Worm (Caenorhabditis elegans): ENCODE measurements around the gene nth-1.

ce11 chrIII:4300989-4301498 lies 7.0 kb upstream of the nth-1 start, which contains the start of gene R10E4.11:
- no peak for TF ChIP-seq nhr-237 (tag; optimal IDR thresholded peaks at IDR 0.05)
- no peak for TF ChIP-seq ama-1 (optimal IDR thresholded peaks at IDR 0.05)
- TF ChIP-seq ceh-82 (tag; optimal IDR thresholded peaks at IDR 0.05), result no peak
- no peak for TF ChIP-seq nfya-1 (tag; optimal IDR thresholded peaks at IDR 0.05; ENCODE audit: insufficient read depth)
- no peak for TF ChIP-seq nhr-11 (tag; optimal IDR thresholded peaks at IDR 0.05)
- TF ChIP-seq snpc-4 (tag; optimal IDR thresholded peaks at IDR 0.05), result no peak
- no peak for TF ChIP-seq skn-1 (tag; optimal IDR thresholded peaks at IDR 0.05)
- no peak for TF ChIP-seq egl-5 (tag; optimal IDR thresholded peaks at IDR 0.05)
- no peak for TF ChIP-seq jun-1 (tag; optimal IDR thresholded peaks at IDR 0.05)
- no peak for TF ChIP-seq unc-39 (tag; optimal IDR thresholded peaks at IDR 0.05)
- no peak for TF ChIP-seq zag-1 (tag; optimal IDR thresholded peaks at IDR 0.05)
- TF ChIP-seq nhr-76 (tag; optimal IDR thresholded peaks at IDR 0.05), result no peak
- TF ChIP-seq ztf-11 (tag; optimal IDR thresholded peaks at IDR 0.05), result no peak
- no peak for TF ChIP-seq tbx-2 (tag; optimal IDR thresholded peaks at IDR 0.05)
